Fruit fly (Drosophila melanogaster) S2 (cell line): ENCODE measurements around the gene pyd.

ENCODE experiments used
- CG8478 ChIP-seq: fragments of >200 bp; optimal IDR thresholded peaks from 2 replicates; lab custom pipeline; 2018
- CTCF ChIP-seq, 2 experiments: fragments of >200 bp; optimal IDR thresholded peaks; 2 replicates each; lab custom pipeline; 2018

- TF ChIP-seq CTCF (optimal IDR thresholded peaks at IDR 0.05; lab: Kevin White, UChicago), result no peak
- TF ChIP-seq CG8478 (lab: Kevin White, UChicago), result no peak
Measured at dm6 chr3R:8915537-8916332, 16.0 kb downstream of the pyd start.
